Fruit fly (Drosophila melanogaster) whole organism, prepupa: ENCODE measurements around the gene CG31928.

Experiments
- CG6276 ChIP-seq: fragments of 200-800 bp; sonication (Bioruptor generic); optimal IDR thresholded peaks from 2 replicates; lab custom pipeline; 2017; ENCODE audit warnings: missing biosample characterization, mild to moderate bottlenecking, missing genetic modification characterization
- CG6854 ChIP-seq: fragments of 200-800 bp; sonication (Bioruptor generic); optimal IDR thresholded peaks from 2 replicates; lab custom pipeline; 2017; ENCODE audit warnings: missing biosample characterization, mild to moderate bottlenecking, missing genetic modification characterization
- CG7368 ChIP-seq: fragments of 200-800 bp; sonication (Bioruptor generic); optimal IDR thresholded peaks from 3 replicates; lab custom pipeline; 2016; ENCODE audit warnings: missing biosample characterization, missing genetic modification characterization
- Hr4 ChIP-seq: fragments of 200-800 bp; sonication (Bioruptor generic); optimal IDR thresholded peaks from 3 replicates; lab custom pipeline; 2016; ENCODE audit warnings: missing biosample characterization, missing genetic modification characterization
- pdm3 ChIP-seq: fragments of 200-800 bp; sonication (Bioruptor generic); optimal IDR thresholded peaks from 3 replicates; lab custom pipeline; 2016; ENCODE audit warnings: missing biosample characterization, missing genetic modification characterization
- spab ChIP-seq: fragments of 200-800 bp; sonication (Bioruptor generic); optimal IDR thresholded peaks from 2 replicates; lab custom pipeline; 2017; ENCODE audit warnings: missing biosample characterization, mild to moderate bottlenecking, missing genetic modification characterization, missing genetic modification reagents
- ss ChIP-seq, 2 experiments: fragments of 200-800 bp; sonication (Bioruptor generic); optimal IDR thresholded peaks; 2 replicates in 1 of 2; 3 replicates in 1 of 2; lab custom pipeline; 2017 to 2018; ENCODE audit warnings: mild to moderate bottlenecking in 2 of 2, missing biosample characterization in 2 of 2, missing genetic modification characterization in 2 of 2, moderate library complexity in 1 of 2

DNA sequence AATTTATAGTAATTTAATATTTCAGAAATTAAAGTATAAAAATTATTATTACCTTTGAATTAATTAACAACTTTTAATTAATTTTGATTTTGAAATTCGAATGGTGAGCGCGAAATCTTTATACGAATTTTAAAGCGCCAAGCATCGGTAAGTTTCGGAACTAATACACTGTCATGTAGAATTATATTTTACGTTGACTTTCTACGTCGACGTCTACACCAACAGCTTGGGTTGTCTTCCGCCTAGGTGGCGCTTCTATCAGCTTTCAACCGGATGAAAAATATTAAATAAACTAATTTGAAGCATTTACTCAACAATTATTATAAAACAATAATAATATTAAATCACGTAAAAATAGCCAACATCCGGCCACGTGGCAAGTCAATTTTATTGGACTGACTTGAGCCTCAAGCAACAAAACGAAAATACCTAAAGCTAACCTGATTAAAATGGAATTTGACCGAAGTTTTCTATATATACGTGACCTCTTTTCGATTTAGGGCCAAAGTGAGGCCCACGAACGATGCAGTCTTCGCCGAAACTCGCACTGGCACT is at the start of gene CG31928:
- TF ChIP-seq pdm3 (GFP tag; lab: Kevin White, UChicago) = no peak
- TF ChIP-seq CG6854 (GFP tag; lab: Kevin White, UChicago) = no peak
- TF ChIP-seq spab = no peak
- TF ChIP-seq ss (GFP tag; optimal IDR thresholded peaks at IDR 0.05; lab: Kevin White, UChicago) = no peak
- no peak for TF ChIP-seq CG7368 (GFP tag; lab: Kevin White, UChicago)
- no peak for TF ChIP-seq Hr4 (GFP tag; lab: Kevin White, UChicago)
- TF ChIP-seq CG6276 (GFP tag; lab: Kevin White, UChicago) = no peak
